Fruit fly (Drosophila melanogaster): Measurements from ENCODE around the gene CG15385.

CG15385 gene

dm6 chr2L:2161244-2162243 is 50.8 kb downstream of the CG15385 start (continued):
- TF ChIP-seq bigmax (GFP tag; optimal IDR thresholded peaks at IDR 0.05) = no peak
- peak; percentile 98 for TF ChIP-seq CG10274 (GFP tag; optimal IDR thresholded peaks at IDR 0.05)
- TF ChIP-seq CG17328 (GFP tag; IDR thresholded peaks at IDR 0.05) = 0 out of 2 replicates have a peak, but pooled peaks have one; percentile 6
- peak; percentile 19; the same call in 1 of the 3 replicates for TF ChIP-seq gce (GFP tag; IDR thresholded peaks at IDR 0.05)
- TF ChIP-seq Xbp1 (GFP tag; optimal IDR thresholded peaks at IDR 0.05) = peak; percentile 58
- no peak for TF ChIP-seq Hr39 (optimal IDR thresholded peaks at IDR 0.05)
- no peak for TF ChIP-seq CG13123 (GFP tag; optimal IDR thresholded peaks at IDR 0.05)
- no peak for TF ChIP-seq H15 (GFP tag; IDR thresholded peaks at IDR 0.05)
- peak; percentile 63 for TF ChIP-seq slbo (GFP tag; IDR thresholded peaks at IDR 0.05)
- no peak for TF ChIP-seq BtbVII (GFP tag; optimal IDR thresholded peaks at IDR 0.05)
- 0 out of 2 replicates have a peak, but pooled peaks have one; percentile 6 for TF ChIP-seq onecut (GFP tag; IDR thresholded peaks at IDR 0.05)
- peak; percentile 68 for TF ChIP-seq phol (tag; optimal IDR thresholded peaks at IDR 0.05)
- TF ChIP-seq Usf (GFP tag; optimal IDR thresholded peaks at IDR 0.05) = peak; percentile 45
- no peak for TF ChIP-seq E2f2 (GFP tag; IDR thresholded peaks at IDR 0.05)
- 0 out of 2 replicates have a peak, but pooled peaks have one; percentile 28 for TF ChIP-seq ato (GFP tag; IDR thresholded peaks at IDR 0.05; ENCODE audit: partially characterized antibody)
- peak; percentile 3 for TF ChIP-seq CG12104 (GFP tag; optimal IDR thresholded peaks at IDR 0.05)
- TF ChIP-seq Abd-B (GFP tag; optimal IDR thresholded peaks at IDR 0.05) = peak; percentile 9
- peak; percentile 89 for TF ChIP-seq sens (GFP tag)
- TF ChIP-seq CG18764 (GFP tag; optimal IDR thresholded peaks at IDR 0.05) = peak; percentile 25
- peak; percentile 68 for TF ChIP-seq cg (GFP tag; optimal IDR thresholded peaks at IDR 0.05)
- TF ChIP-seq Scr (GFP tag; IDR thresholded peaks at IDR 0.05; ENCODE audit: partially characterized antibody) = peak; percentile 51
- peak; percentile 40 for TF ChIP-seq zf30C (GFP tag; optimal IDR thresholded peaks at IDR 0.05)
- peak; percentile 2 for TF ChIP-seq Atf3 (GFP tag; optimal IDR thresholded peaks at IDR 0.05)
- TF ChIP-seq sqz (GFP tag; optimal IDR thresholded peaks at IDR 0.05) = peak; percentile 94
- no peak for TF ChIP-seq corto (GFP tag; optimal IDR thresholded peaks at IDR 0.05)
- peak; percentile 27 to 50 for TF ChIP-seq Pdp1 (GFP tag; optimal IDR thresholded peaks at IDR 0.05)
- TF ChIP-seq CG10431 (GFP tag; optimal IDR thresholded peaks at IDR 0.05) = no peak
- TF ChIP-seq yki (optimal IDR thresholded peaks at IDR 0.05) = no peak
- no peak for TF ChIP-seq CG15269 (tag; optimal IDR thresholded peaks at IDR 0.05)
- TF ChIP-seq CG32532 (GFP tag; IDR thresholded peaks at IDR 0.05) = no peak
- TF ChIP-seq mam (GFP tag; optimal IDR thresholded peaks at IDR 0.05) = peak; percentile 36
- TF ChIP-seq gsb-n (tag; optimal IDR thresholded peaks at IDR 0.05) = peak; percentile 27
- peak; percentile 37 for TF ChIP-seq Hmx (GFP tag; optimal IDR thresholded peaks at IDR 0.05)
- no peak for TF ChIP-seq tio (GFP tag; optimal IDR thresholded peaks at IDR 0.05)
- TF ChIP-seq CG8388 (GFP tag; optimal IDR thresholded peaks at IDR 0.05) = peak; percentile 11
- TF ChIP-seq CG4404 (GFP tag; IDR thresholded peaks at IDR 0.05) = peak; percentile 36; the same call in 1 of the 2 replicates
- TF ChIP-seq repo (GFP tag; optimal IDR thresholded peaks at IDR 0.05) = peak; percentile 1
- TF ChIP-seq BEAF-32 (GFP tag; optimal IDR thresholded peaks at IDR 0.05) = no peak
- no peak for TF ChIP-seq CG3847 (GFP tag; IDR thresholded peaks at IDR 0.05)
- TF ChIP-seq ind (GFP tag; optimal IDR thresholded peaks at IDR 0.05) = peak; percentile 57
- no peak for TF ChIP-seq da (GFP tag; optimal IDR thresholded peaks at IDR 0.05)
- TF ChIP-seq CG7839 (tag; optimal IDR thresholded peaks at IDR 0.05) = no peak
- TF ChIP-seq aop (GFP tag; IDR thresholded peaks at IDR 0.05) = peak; percentile 100
- TF ChIP-seq Rfx (GFP tag; IDR thresholded peaks at IDR 0.05) = peak; percentile 5; the same call in 1 of the 2 replicates
- no peak for TF ChIP-seq crc (GFP tag; optimal IDR thresholded peaks at IDR 0.05)
- TF ChIP-seq zfh2 (GFP tag; optimal IDR thresholded peaks at IDR 0.05) = peak; percentile 46
- TF ChIP-seq ro (GFP tag; IDR thresholded peaks at IDR 0.05) = no peak
- TF ChIP-seq dmrt11E (tag; optimal IDR thresholded peaks at IDR 0.05) = peak; percentile 53
- TF ChIP-seq hbn (GFP tag; IDR thresholded peaks at IDR 0.05; ENCODE audit: partially characterized antibody) = no peak
